Worm (Caenorhabditis elegans): Measurements from ENCODE around the gene C16C8.8.

Gene C16C8.8

ce11 chrII:3461586-3461985, at the start of gene C16C8.8:
Gene C16C8.8 (minus strand): TSS chrII:3461686.
- no peak for TF ChIP-seq lir-1 (GFP tag; conservative IDR thresholded peaks at IDR 0.05)
- no peak for TF ChIP-seq efl-1 (GFP tag; optimal IDR thresholded peaks at IDR 0.05)
- no peak for TF ChIP-seq nhr-179 (tag; optimal IDR thresholded peaks at IDR 0.05)
- no peak for TF ChIP-seq cebp-1 (GFP tag; IDR thresholded peaks at IDR 0.05)
- TF ChIP-seq cebp-1 (tag; optimal IDR thresholded peaks at IDR 0.05), result no peak

ce11 chrII:3504717-3505116, 43.2 kb upstream of the C16C8.8 start, which contains the start of gene cyh-1:
Gene cyh-1 (plus strand): TSS chrII:3505017.
- TF ChIP-seq unc-130 (GFP tag; optimal IDR thresholded peaks at IDR 0.05), result no peak
- TF ChIP-seq snpc-1.1 (tag; optimal IDR thresholded peaks at IDR 0.05; ENCODE audit: insufficient read depth), result no peak
- TF ChIP-seq F57A8.1 (GFP tag; optimal IDR thresholded peaks at IDR 0.05), result no peak
- no peak for TF ChIP-seq tbx-9 (tag; optimal IDR thresholded peaks at IDR 0.05; ENCODE audit: borderline replicate concordance)
- no peak for TF ChIP-seq F52B5.7 (tag; optimal IDR thresholded peaks at IDR 0.05)
- no peak for TF ChIP-seq tbp1 (GFP tag; optimal IDR thresholded peaks at IDR 0.05)
- no peak for TF ChIP-seq lin-26 (GFP tag; IDR thresholded peaks at IDR 0.05)
- TF ChIP-seq Y79H2A.3 (GFP tag; conservative IDR thresholded peaks at IDR 0.05), result no peak
- TF ChIP-seq madf-6 (GFP tag; IDR thresholded peaks at IDR 0.05), result no peak
- no peak for TF ChIP-seq mcd-1 (GFP tag; IDR thresholded peaks at IDR 0.05)
- TF ChIP-seq T26A5.8 (tag; optimal IDR thresholded peaks at IDR 0.05), result no peak
- TF ChIP-seq ceh-58 (GFP tag; IDR thresholded peaks at IDR 0.05), result no peak
- TF ChIP-seq tlf-1 (GFP tag; optimal IDR thresholded peaks at IDR 0.05), result no peak
- no peak for TF ChIP-seq nhr-27 (tag; optimal IDR thresholded peaks at IDR 0.05)
- no peak for TF ChIP-seq egl-44 (GFP tag; IDR thresholded peaks at IDR 0.05)
- no peak for TF ChIP-seq sea-2 (GFP tag; IDR thresholded peaks at IDR 0.05)
- TF ChIP-seq xnd-1 (tag; optimal IDR thresholded peaks at IDR 0.05), result no peak
- TF ChIP-seq somi-1 (GFP tag; optimal IDR thresholded peaks at IDR 0.05), result no peak
- TF ChIP-seq hmg-1.2 (GFP tag; IDR thresholded peaks at IDR 0.05), result no peak
- TF ChIP-seq nhr-120 (GFP tag; IDR thresholded peaks at IDR 0.05), result no peak

- peak; percentile 65; the same call in 1 of the 2 replicates for TF ChIP-seq Y53G8AR.9 (GFP tag; conservative IDR thresholded peaks at IDR 0.05)
- no peak for TF ChIP-seq mxl-1 (tag; optimal IDR thresholded peaks at IDR 0.05)
- TF ChIP-seq lin-40 (tag; optimal IDR thresholded peaks at IDR 0.05), result peak; percentile 48
- no peak for TF ChIP-seq rpc-1 (optimal IDR thresholded peaks at IDR 0.05)
- no peak for TF ChIP-seq rpc-1 (tag; optimal IDR thresholded peaks at IDR 0.05)
- peak; percentile 46 for TF ChIP-seq D2030.7 (GFP tag; IDR thresholded peaks at IDR 0.05)
- TF ChIP-seq nfyb-1 (GFP tag; IDR thresholded peaks at IDR 0.05), result no peak
- TF ChIP-seq madf-10 (tag; optimal IDR thresholded peaks at IDR 0.05), result peak; percentile 42
- TF ChIP-seq attf-5 (GFP tag; optimal IDR thresholded peaks at IDR 0.05), result peak; percentile 58
- peak; percentile 62 for TF ChIP-seq lin-54 (GFP tag; optimal IDR thresholded peaks at IDR 0.05)
- no peak for TF ChIP-seq ZK185.1 (tag; optimal IDR thresholded peaks at IDR 0.05; ENCODE audit: poor library complexity, severe bottlenecking)
- TF ChIP-seq ztf-22 (GFP tag; optimal IDR thresholded peaks at IDR 0.05), result no peak
- TF ChIP-seq chd-7 (tag; optimal IDR thresholded peaks at IDR 0.05), result no peak
- 0 out of 2 replicates have a peak, but pooled peaks have one; percentile 55 for TF ChIP-seq ekl-4 (GFP tag; IDR thresholded peaks at IDR 0.05)
- peak; percentile 54 for TF ChIP-seq F33H1.4 (GFP tag; IDR thresholded peaks at IDR 0.05)
- no peak for TF ChIP-seq egl-44 (GFP tag; IDR thresholded peaks at IDR 0.05)
- no peak for TF ChIP-seq F55B11.4 (tag; optimal IDR thresholded peaks at IDR 0.05; ENCODE audit: borderline replicate concordance, insufficient read depth)
- TF ChIP-seq ztf-18 (tag; optimal IDR thresholded peaks at IDR 0.05), result no peak
- no peak for TF ChIP-seq ets-4 (GFP tag; optimal IDR thresholded peaks at IDR 0.05)
- no peak for TF ChIP-seq ztf-26 (tag; optimal IDR thresholded peaks at IDR 0.05)
- TF ChIP-seq lin-35 (GFP tag; optimal IDR thresholded peaks at IDR 0.05), result peak in 2 of 3 experiments; percentile 21 to 67
- TF ChIP-seq hmg-1.2 (GFP tag; IDR thresholded peaks at IDR 0.05), result no peak; the same call in 1 of the 2 replicates
- TF ChIP-seq lir-1 (GFP tag; conservative IDR thresholded peaks at IDR 0.05), result peak; percentile 68; the same call in 1 of the 2 replicates
- TF ChIP-seq cebp-1 (GFP tag; IDR thresholded peaks at IDR 0.05), result no peak
- TF ChIP-seq cebp-1 (tag; optimal IDR thresholded peaks at IDR 0.05), result peak; percentile 53
Measured at ce11 chrII:3502520-3503323, 41.2 kb upstream of the C16C8.8 start, which contains the start of the genes col-71 and Y49F6B.2. Gene col-71 (minus strand): TSS chrII:3502570. Gene Y49F6B.2 (plus strand): TSS chrII:3502968.
